Worm (Caenorhabditis elegans) whole organism, L4/young adult: ENCODE data around the gene glp-1.

Source experiments
- W03F9.2 ChIP-seq: fragments of 150-350 bp; optimal IDR thresholded peaks from 2 replicates; lab custom pipeline; 2014; ENCODE audit warnings: missing biosample characterization, missing genetic modification characterization
- dao-5 ChIP-seq: sonication (generic microtip); optimal IDR thresholded peaks from 2 replicates; lab custom pipeline; 2016; ENCODE audit warnings: missing genotype, missing genetic modification characterization, moderate library complexity, missing compliant biosample characterization
- him-1 ChIP-seq: sonication (generic microtip); optimal IDR thresholded peaks from 2 replicates; lab custom pipeline; 2016; ENCODE audit warnings: missing genotype, missing genetic modification reagents, missing genetic modification characterization, missing compliant biosample characterization

Gene glp-1

ce11 chrIII:9109172-9109571, 17.1 kb downstream of the glp-1 start, which contains the start of gene cya-1:
cya-1 (minus strand) TSS chrIII:9109272.
- no peak for TF ChIP-seq dao-5 (tag; lab: Kevin White, UChicago)
- TF ChIP-seq him-1 (tag; lab: Kevin White, UChicago) = no peak
- no peak for TF ChIP-seq W03F9.2

DNA sequence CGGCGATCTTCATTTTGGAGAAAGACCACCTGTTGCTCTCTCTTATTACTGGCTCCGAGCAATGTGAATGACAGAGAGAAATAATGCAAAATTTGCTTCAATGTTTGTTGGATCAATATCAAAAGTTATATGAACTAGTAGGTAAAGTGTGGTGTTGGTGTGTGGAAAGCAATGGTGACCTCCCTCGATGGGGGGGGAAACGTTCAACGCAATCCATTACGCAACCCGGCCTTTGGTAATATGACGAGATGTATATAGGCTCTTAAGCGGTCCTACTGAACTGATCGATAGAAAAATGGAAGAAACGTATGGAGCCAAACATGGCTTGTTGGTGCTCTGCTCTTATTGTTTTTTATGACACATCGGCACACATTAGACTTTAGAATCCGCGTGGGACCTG, 17.7 kb downstream of the glp-1 start:
- TF ChIP-seq W03F9.2 = no peak
- no peak for TF ChIP-seq him-1 (tag; lab: Kevin White, UChicago)
- no peak for TF ChIP-seq dao-5 (tag; lab: Kevin White, UChicago)

DNA sequence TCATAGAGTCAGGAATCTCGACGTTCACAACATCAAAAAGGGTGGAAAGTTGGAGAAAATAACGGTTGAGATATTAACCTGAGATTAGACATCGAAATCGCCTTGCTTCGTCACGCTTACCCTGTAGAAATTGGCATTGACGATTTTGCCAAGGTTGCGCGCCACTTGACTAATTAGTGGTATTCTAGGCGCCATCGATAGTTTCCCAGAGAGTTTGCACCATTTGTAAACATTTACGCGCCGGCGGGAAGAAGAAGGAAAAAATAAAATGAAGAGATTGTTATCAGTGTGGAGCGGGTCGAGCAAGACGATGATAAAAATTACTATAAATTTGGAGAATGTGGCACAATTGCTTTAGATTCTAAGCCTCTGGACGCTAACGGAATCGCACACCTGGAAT, 18.2 kb downstream of the glp-1 start:
- TF ChIP-seq dao-5 (tag; lab: Kevin White, UChicago) (no peak), him-1 (tag; lab: Kevin White, UChicago) (no peak), W03F9.2 (no peak)

DNA sequence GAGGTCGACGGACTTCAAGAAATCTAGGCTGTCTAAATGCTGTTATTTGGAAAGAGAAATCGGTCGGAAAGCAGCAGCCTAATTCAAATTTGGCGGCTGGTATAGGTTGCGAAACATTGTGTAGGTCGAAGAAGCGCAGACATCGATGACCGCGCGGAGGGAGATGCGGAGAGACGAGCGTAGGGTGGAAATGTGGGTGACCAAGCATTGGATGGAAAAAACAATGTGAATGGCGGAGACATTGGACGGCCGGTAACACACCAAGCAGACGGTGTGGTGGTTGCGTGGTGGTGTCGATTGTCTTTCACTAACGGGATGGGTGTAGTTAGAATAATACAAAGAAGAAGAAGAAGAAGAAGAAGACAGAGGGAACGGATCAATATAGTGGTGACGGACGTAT, 20.4 kb downstream of the glp-1 start:
- TF ChIP-seq dao-5 (tag; lab: Kevin White, UChicago) = no peak
- no peak for TF ChIP-seq W03F9.2
- no peak for TF ChIP-seq him-1 (tag; lab: Kevin White, UChicago)

DNA sequence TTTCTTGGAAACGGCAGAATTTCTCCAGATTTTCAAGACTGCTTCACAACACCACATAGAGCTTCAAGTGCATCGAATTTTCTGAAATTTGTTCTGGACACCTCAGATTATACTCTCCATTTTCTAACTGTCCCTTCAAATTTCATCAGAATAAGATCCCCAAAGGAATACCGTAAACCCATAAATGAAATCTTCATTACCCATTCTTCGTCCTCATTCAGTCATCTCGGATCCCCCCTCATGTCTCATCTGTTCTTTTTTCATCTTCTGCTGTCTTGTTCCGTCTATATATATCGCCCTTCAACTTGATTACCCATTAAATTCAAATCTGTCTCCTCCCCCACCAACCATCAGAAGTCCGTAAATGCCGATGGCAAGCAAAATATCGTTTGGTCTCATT, 22.0 kb downstream of the glp-1 start:
- TF ChIP-seq him-1 (tag; lab: Kevin White, UChicago) (no peak), dao-5 (tag; lab: Kevin White, UChicago) (no peak), W03F9.2 (no peak)

DNA sequence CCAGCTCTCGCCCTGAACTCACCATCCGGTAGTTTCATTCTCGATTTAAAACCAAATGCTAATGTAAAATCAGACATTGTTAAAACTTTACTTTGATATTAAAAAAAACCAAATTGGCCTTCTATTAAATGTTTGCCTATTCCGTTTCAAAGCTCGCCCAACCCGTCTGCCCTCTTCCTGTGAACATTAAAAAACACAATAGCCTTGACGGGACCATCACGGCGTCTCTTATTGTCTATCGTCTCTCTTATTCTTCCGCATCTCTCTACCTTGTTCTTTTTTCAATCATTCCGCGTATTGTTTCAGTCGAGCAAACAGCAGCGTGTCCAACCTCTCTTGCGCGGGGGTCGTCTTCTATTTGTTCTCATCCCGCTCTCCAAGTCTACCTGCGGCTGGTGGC, 22.6 kb downstream of the glp-1 start, which contains the start of gene ZK512.1:
Gene ZK512.1 (plus strand): TSS at position 301 of the 400 bp plus-strand sequence.
- TF ChIP-seq W03F9.2 (no peak), dao-5 (tag; lab: Kevin White, UChicago) (no peak), him-1 (tag; lab: Kevin White, UChicago) (no peak)

ce11 chrIII:9115745-9116144, 23.7 kb downstream of the glp-1 start:
- TF ChIP-seq dao-5 (tag; lab: Kevin White, UChicago) (no peak), him-1 (tag; lab: Kevin White, UChicago) (no peak), W03F9.2 (no peak)

DNA sequence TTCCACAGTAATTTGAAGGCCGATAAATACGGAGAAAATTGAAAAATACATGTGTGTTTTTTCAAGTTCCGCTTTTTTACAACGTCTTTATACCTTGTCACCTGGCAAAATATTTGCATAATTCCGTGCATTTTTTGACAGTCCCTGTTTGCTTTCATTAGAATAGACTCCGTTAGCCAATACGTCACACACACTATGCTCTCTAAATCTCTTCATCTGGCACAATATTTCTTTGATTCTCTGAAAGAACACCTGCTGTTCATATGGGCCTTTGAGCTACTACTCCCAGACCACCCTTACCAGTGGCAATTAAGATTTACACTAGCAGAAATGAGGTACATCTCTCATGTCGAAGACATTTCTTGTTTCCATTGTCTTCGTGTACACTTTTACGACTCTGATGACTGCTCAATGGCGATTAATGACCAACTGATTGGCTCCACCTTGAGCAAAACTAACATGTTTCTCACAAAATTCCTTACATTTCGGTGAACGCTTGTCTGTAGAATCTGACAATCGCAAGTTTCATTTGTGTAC, 26.3 kb downstream of the glp-1 start, which contains the start of gene grl-11:
Gene grl-11 (minus strand): TSS at position 51 of the 537 bp plus-strand sequence.
- TF ChIP-seq him-1 (tag; lab: Kevin White, UChicago) = no peak
- TF ChIP-seq W03F9.2 = no peak
- TF ChIP-seq dao-5 (tag; lab: Kevin White, UChicago) = no peak

DNA sequence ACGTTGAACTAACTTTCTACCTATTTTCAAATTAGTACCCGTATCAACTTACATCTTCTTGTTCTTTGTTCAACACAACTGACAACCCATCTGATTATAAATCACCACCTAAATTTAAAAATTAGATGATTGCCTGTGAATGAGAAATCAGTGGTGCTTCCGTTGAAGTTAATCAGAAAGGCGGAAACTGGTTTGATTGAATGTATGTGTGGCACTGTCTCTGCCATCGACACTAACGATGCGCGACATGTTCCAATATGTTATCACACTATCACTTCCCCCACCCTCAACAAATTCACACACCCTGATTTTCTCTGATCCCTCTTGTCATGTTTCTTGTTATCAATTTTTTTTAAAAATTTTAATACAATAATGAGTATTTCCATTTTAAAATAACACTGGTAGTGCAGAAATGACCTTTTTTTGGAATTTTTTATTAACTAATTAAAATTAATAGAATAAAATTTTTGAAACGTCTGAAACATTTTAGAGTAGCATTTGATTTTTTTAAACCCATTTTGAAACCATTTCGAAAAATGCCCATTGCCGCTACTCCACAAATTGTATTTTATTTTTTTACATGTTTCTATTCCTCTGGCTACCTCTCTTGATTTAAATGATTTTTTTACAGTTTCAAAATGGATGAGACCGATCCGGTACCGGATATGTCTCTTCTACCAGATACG, 27.0 kb downstream of the glp-1 start, which contains the start of gene ced-11:
Gene ced-11 (plus strand): TSS at position 636 of the 686 bp plus-strand sequence.
- TF ChIP-seq him-1 (tag; lab: Kevin White, UChicago) (no peak), W03F9.2 (no peak), dao-5 (tag; lab: Kevin White, UChicago) (no peak)

DNA sequence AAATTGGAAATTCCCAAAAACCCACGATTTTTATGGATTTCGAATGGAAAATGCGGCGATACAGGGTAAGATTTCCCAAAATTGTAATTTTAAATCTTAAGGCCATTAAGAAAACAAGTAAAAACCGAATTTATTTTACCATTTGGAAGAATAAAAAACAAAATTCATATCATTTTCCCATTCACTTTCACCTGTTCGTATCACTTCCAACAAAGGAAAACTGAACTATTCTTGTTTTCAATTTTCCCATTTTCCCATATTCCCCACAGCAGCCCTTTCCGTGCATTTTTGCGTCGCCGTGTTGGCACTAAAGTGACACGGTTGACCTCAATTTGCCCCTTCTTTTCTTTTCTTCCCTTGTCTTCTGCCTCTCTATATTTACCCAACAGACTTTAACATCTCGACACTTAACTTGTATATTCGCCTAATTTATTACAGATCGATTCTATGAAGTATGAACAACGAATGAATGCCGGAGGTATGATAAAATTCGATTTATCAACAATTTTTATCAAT, 33.8 kb downstream of the glp-1 start, which contains the start of gene sec-16A.1:
Gene sec-16A.1 (plus strand): TSS at position 51 of the 516 bp plus-strand sequence.
- TF ChIP-seq him-1 (tag; lab: Kevin White, UChicago) (no peak), W03F9.2 (no peak), dao-5 (tag; lab: Kevin White, UChicago) (no peak)

ce11 chrIII:9130588-9130987, 38.5 kb downstream of the glp-1 start, which contains the start of gene ZK512.10:
ZK512.10 (plus strand) TSS chrIII:9130888.
- TF ChIP-seq him-1 (tag; lab: Kevin White, UChicago) (no peak), W03F9.2 (no peak), dao-5 (tag; lab: Kevin White, UChicago) (no peak)

DNA sequence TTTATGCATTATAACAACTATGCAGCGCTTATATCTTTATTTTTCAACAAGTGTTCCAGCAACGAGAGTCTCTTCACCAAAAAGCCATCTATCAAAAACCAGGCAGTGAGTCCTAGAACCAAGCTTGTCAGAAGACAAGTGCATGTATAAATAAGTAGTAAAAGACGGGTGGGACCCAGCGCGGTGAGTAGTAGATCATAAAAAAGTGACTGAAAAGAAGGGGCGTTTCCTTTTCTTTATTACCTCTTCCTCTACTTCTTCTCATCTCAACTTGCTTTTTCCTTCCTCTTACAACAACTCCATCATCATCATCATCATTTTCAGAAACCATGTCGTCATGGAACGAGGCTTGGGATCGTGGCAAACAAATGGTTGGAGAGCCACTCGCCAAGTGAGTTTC, 44.5 kb downstream of the glp-1 start, which contains the start of gene eat-4:
Gene eat-4 (plus strand): TSS at position 301 of the 400 bp plus-strand sequence.
- TF ChIP-seq W03F9.2 (no peak), dao-5 (tag; lab: Kevin White, UChicago) (no peak), him-1 (tag; lab: Kevin White, UChicago) (no peak)

ce11 chrIII:9138601-9139000, 46.6 kb downstream of the glp-1 start, which contains the start of gene ZK512.7:
ZK512.7 (minus strand) TSS chrIII:9138701.
- no peak for TF ChIP-seq him-1 (tag; lab: Kevin White, UChicago)
- no peak for TF ChIP-seq W03F9.2
- no peak for TF ChIP-seq dao-5 (tag; lab: Kevin White, UChicago)

DNA sequence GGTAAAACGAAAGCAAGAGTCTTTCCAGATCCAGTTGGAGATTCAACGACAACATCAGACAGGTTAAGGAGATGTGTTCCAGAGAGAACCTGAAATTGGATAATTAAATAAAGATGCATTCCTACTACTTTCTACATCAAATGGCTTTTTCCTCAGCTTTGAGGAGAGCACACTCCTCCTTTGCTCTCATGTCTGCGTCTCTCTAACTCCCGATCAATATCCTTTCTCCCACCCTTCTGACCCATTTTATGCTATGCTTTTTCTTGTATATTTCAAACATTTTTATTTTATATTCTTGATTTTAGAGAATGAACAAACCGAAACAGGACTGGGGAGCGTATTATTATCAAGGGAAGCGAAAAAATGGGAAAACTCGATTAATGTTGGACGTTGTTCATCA, 51.9 kb downstream of the glp-1 start, which contains the start of gene ZK512.11:
Gene ZK512.11 (plus strand): TSS at position 301 of the 400 bp plus-strand sequence.
- TF ChIP-seq W03F9.2 = no peak
- TF ChIP-seq dao-5 (tag; lab: Kevin White, UChicago) = no peak
- TF ChIP-seq him-1 (tag; lab: Kevin White, UChicago) = no peak
